Fruit fly (Drosophila melanogaster) whole organism, embryonic: ENCODE measurements around the gene Rad17.
A peak's percentile ranks its signal among the peaks of the same experiment; 100 is the strongest.

Experiments
- ATbp ChIP-seq: fragments of 200-800 bp; sonication (Bioruptor generic); optimal IDR thresholded peaks from 2 replicates; lab custom pipeline; 2017; ENCODE audit warnings: missing biosample characterization, mild to moderate bottlenecking, missing genetic modification characterization, missing genetic modification reagents
- Atf6 ChIP-seq: fragments of 200-800 bp; sonication (Bioruptor generic); IDR thresholded peaks from 2 replicates; pipeline ENCODE4 v1.3.6; 2022; ENCODE audit warnings: missing biosample characterization, missing genetic modification characterization
- B-H2 ChIP-seq: fragments of 200-800 bp; sonication (Bioruptor generic); optimal IDR thresholded peaks from 2 replicates; lab custom pipeline; 2018; ENCODE audit warnings: missing biosample characterization, mild to moderate bottlenecking, missing genetic modification characterization
- BtbVII ChIP-seq: fragments of 200-800 bp; sonication (Bioruptor generic); optimal IDR thresholded peaks from 3 replicates; lab custom pipeline; 2017; ENCODE audit warnings: missing biosample characterization, mild to moderate bottlenecking, missing genetic modification characterization
- CG10147 ChIP-seq: fragments of 200-800 bp; sonication (Bioruptor generic); optimal IDR thresholded peaks from 2 replicates; lab custom pipeline; 2019; ENCODE audit warnings: missing biosample characterization, mild to moderate bottlenecking, missing genetic modification characterization, moderate library complexity
- CG11247 ChIP-seq: fragments of 200-800 bp; sonication (Bioruptor generic); IDR thresholded peaks from 2 replicates; pipeline ENCODE4 v1.3.6; 2022; ENCODE audit warnings: missing biosample characterization, missing genetic modification characterization
- CG13775 ChIP-seq: fragments of 200-800 bp; sonication (Bioruptor generic); optimal IDR thresholded peaks from 3 replicates; lab custom pipeline; 2017; ENCODE audit warnings: missing biosample characterization, mild to moderate bottlenecking, missing genetic modification characterization
- CG15011 ChIP-seq: fragments of 200-800 bp; sonication (Bioruptor generic); optimal IDR thresholded peaks from 3 replicates; lab custom pipeline; 2018; ENCODE audit warnings: missing biosample characterization, mild to moderate bottlenecking, missing genetic modification characterization
- CG15479 ChIP-seq: fragments of 200-800 bp; sonication (Bioruptor generic); optimal IDR thresholded peaks from 3 replicates; lab custom pipeline; 2019; ENCODE audit warnings: missing biosample characterization, mild to moderate bottlenecking, missing genetic modification characterization, moderate library complexity
- CG16813 ChIP-seq: fragments of 200-800 bp; sonication (Bioruptor generic); IDR thresholded peaks from 3 replicates; pipeline ENCODE4 v1.3.6; 2022; ENCODE audit warnings: missing biosample characterization, missing genetic modification characterization; ENCODE audit not compliant: partially characterized antibody
- CG2116 ChIP-seq: fragments of 200-800 bp; sonication (Bioruptor generic); optimal IDR thresholded peaks from 3 replicates; lab custom pipeline; 2018; ENCODE audit warnings: missing biosample characterization, mild to moderate bottlenecking, missing genetic modification characterization
- CG2202 ChIP-seq: fragments of 200-800 bp; sonication (Bioruptor generic); optimal IDR thresholded peaks from 2 replicates; lab custom pipeline; 2018; ENCODE audit warnings: missing biosample characterization, mild to moderate bottlenecking, missing genetic modification characterization
- CG2712 ChIP-seq: fragments of 200-800 bp; optimal IDR thresholded peaks from 3 replicates; lab custom pipeline; 2019; ENCODE audit warnings: missing biosample characterization, mild to moderate bottlenecking, missing genetic modification characterization, moderate library complexity
- CG30020 ChIP-seq: fragments of 200-800 bp; optimal IDR thresholded peaks from 2 replicates; lab custom pipeline; 2019; ENCODE audit warnings: missing biosample characterization, mild to moderate bottlenecking, missing genetic modification characterization, moderate library complexity
- CG34224 ChIP-seq: fragments of 200-800 bp; sonication (Bioruptor generic); IDR thresholded peaks from 3 replicates; pipeline ENCODE4 v1.3.6; 2022; ENCODE audit warnings: missing biosample characterization, missing genetic modification characterization; ENCODE audit not compliant: partially characterized antibody
- CG3847 ChIP-seq: fragments of 200-800 bp; sonication (Bioruptor generic); IDR thresholded peaks from 2 replicates; pipeline ENCODE4 v1.3.6; 2022; ENCODE audit warnings: missing biosample characterization, missing genetic modification characterization
- CG6272 ChIP-seq: fragments of 200-800 bp; sonication (Bioruptor generic); IDR thresholded peaks from 2 replicates; pipeline ENCODE4 v1.3.6; 2022; ENCODE audit warnings: missing biosample characterization, missing genetic modification characterization
- CG7928 ChIP-seq: fragments of 200-800 bp; sonication (Bioruptor generic); optimal IDR thresholded peaks from 2 replicates; lab custom pipeline; 2017; ENCODE audit warnings: missing biosample characterization, mild to moderate bottlenecking, missing genetic modification characterization
- CG8290 ChIP-seq, 3 experiments: fragments of 200-800 bp; sonication (Bioruptor generic); optimal IDR thresholded peaks; 2 replicates each; lab custom pipeline; 2016 to 2019; ENCODE audit warnings: missing biosample characterization in 3 of 3, missing genetic modification characterization in 3 of 3, mild to moderate bottlenecking in 2 of 3, moderate library complexity in 1 of 3
- CG8765 ChIP-seq: fragments of 200-800 bp; sonication (Bioruptor generic); IDR thresholded peaks from 2 replicates; pipeline ENCODE4 v1.3.6; 2022; ENCODE audit warnings: missing biosample characterization, missing genetic modification characterization
- CkIIα-i1 ChIP-seq: fragments of 200-800 bp; sonication (Bioruptor generic); IDR thresholded peaks from 2 replicates; pipeline ENCODE4 v1.3.6; 2022; ENCODE audit warnings: missing biosample characterization, missing genetic modification characterization
- CrebB ChIP-seq: fragments of 200-800 bp; sonication (Bioruptor generic); optimal IDR thresholded peaks from 3 replicates; lab custom pipeline; 2018; ENCODE audit warnings: missing biosample characterization, mild to moderate bottlenecking, missing genetic modification characterization
- D ChIP-seq, 2 experiments: fragments of 200-800 bp in 1 of 2; fragments of >200 bp in 1 of 2; sonication (Bioruptor generic) in 1 of 2; optimal IDR thresholded peaks; 2 replicates in 1 of 2; 3 replicates in 1 of 2; lab custom pipeline; 2017; ENCODE audit warnings: mild to moderate bottlenecking in 1 of 2, missing biosample characterization in 1 of 2, missing genetic modification characterization in 1 of 2, missing genetic modification reagents in 1 of 2
- Dad ChIP-seq: fragments of 200-800 bp; sonication (Bioruptor generic); optimal IDR thresholded peaks from 3 replicates; lab custom pipeline; 2016; ENCODE audit warnings: missing biosample characterization, missing genetic modification characterization
- Deaf1 ChIP-seq: fragments of 200-800 bp; optimal IDR thresholded peaks from 3 replicates; lab custom pipeline; 2019; ENCODE audit warnings: missing biosample characterization, mild to moderate bottlenecking, missing genetic modification characterization, moderate library complexity
- HHEX ChIP-seq: fragments of 200-800 bp; sonication (Bioruptor generic); optimal IDR thresholded peaks from 3 replicates; lab custom pipeline; 2017; ENCODE audit warnings: missing biosample characterization, mild to moderate bottlenecking, missing genetic modification characterization, missing genetic modification reagents
- HLH54F ChIP-seq: fragments of 200-800 bp; sonication (Bioruptor generic); optimal IDR thresholded peaks from 3 replicates; lab custom pipeline; 2016; ENCODE audit warnings: missing biosample characterization, missing genetic modification characterization
- Six4 ChIP-seq: fragments of 200-800 bp; sonication (Bioruptor generic); optimal IDR thresholded peaks from 2 replicates; lab custom pipeline; 2016; ENCODE audit warnings: missing biosample characterization, missing genetic modification characterization
- Sox100B ChIP-seq: fragments of 200-800 bp; sonication (Bioruptor generic); optimal IDR thresholded peaks from 3 replicates; lab custom pipeline; 2018; ENCODE audit warnings: missing biosample characterization, mild to moderate bottlenecking, missing genetic modification characterization
- Xrp1 ChIP-seq: fragments of 200-800 bp; sonication (Bioruptor generic); IDR thresholded peaks from 2 replicates; pipeline ENCODE4 v1.3.6; 2022; ENCODE audit warnings: missing biosample characterization, missing genetic modification characterization
- ci ChIP-seq: fragments of 200-800 bp; sonication (Bioruptor generic); IDR thresholded peaks from 3 replicates; pipeline ENCODE4 v1.3.6; 2022; ENCODE audit warnings: missing biosample characterization, missing genetic modification characterization
- dimm ChIP-seq: fragments of 200-800 bp; sonication (Bioruptor generic); IDR thresholded peaks from 2 replicates; pipeline ENCODE4 v1.3.6; 2022; ENCODE audit warnings: missing biosample characterization, missing genetic modification characterization
- fru ChIP-seq: fragments of >200 bp; optimal IDR thresholded peaks from 2 replicates; lab custom pipeline; 2017
- ftz-f1 ChIP-seq: fragments of 200-800 bp; sonication (Bioruptor generic); optimal IDR thresholded peaks from 2 replicates; lab custom pipeline; 2016; ENCODE audit warnings: missing biosample characterization, missing genetic modification characterization
- fu2 ChIP-seq: fragments of 200-800 bp; sonication (Bioruptor generic); optimal IDR thresholded peaks from 2 replicates; lab custom pipeline; 2016; ENCODE audit warnings: missing biosample characterization, missing genetic modification characterization
- gcm ChIP-seq: fragments of 200-800 bp; sonication (Bioruptor generic); optimal IDR thresholded peaks from 2 replicates; lab custom pipeline; 2019; ENCODE audit warnings: missing biosample characterization, mild to moderate bottlenecking, missing genetic modification characterization, moderate library complexity
- hb ChIP-seq: fragments of 200-800 bp; sonication (Bioruptor generic); IDR thresholded peaks from 3 replicates; pipeline ENCODE4 v1.3.6; 2022; ENCODE audit warnings: missing biosample characterization, missing genetic modification characterization; ENCODE audit not compliant: partially characterized antibody
- mld ChIP-seq: fragments of 200-800 bp; sonication (Bioruptor generic); IDR thresholded peaks from 3 replicates; pipeline ENCODE4 v1.3.6; 2022; ENCODE audit warnings: missing biosample characterization, missing genetic modification characterization; ENCODE audit not compliant: partially characterized antibody
- prd ChIP-seq, 3 experiments: fragments of >200 bp in 2 of 3; fragments of 200-800 bp in 1 of 3; sonication (Bioruptor generic) in 1 of 3; optimal IDR thresholded peaks in 2 of 3; IDR thresholded peaks in 1 of 3; 2 replicates in 2 of 3; 3 replicates in 1 of 3; pipeline versions ENCODE4 v1.3.6 to Lab custom; 2017 to 2022; ENCODE audit warnings: missing biosample characterization in 1 of 3, missing genetic modification characterization in 1 of 3
- pros ChIP-seq: fragments of 200-800 bp; sonication (Bioruptor generic); optimal IDR thresholded peaks from 3 replicates; lab custom pipeline; 2019; ENCODE audit warnings: missing biosample characterization, mild to moderate bottlenecking, missing genetic modification characterization, moderate library complexity
- sens ChIP-seq: fragments of 200-800 bp; sonication (Bioruptor generic); peaks from one replicate; lab custom pipeline; 2016; ENCODE audit warnings: missing biosample characterization, missing genetic modification characterization
- stwl ChIP-seq: fragments of 200-800 bp; sonication (Bioruptor generic); optimal IDR thresholded peaks from 3 replicates; lab custom pipeline; 2018; ENCODE audit warnings: missing biosample characterization, mild to moderate bottlenecking, missing genetic modification characterization, moderate library complexity
- tll ChIP-seq, 2 experiments: fragments of 200-800 bp in 1 of 2; fragments of >200 bp in 1 of 2; sonication (Bioruptor generic) in 1 of 2; optimal IDR thresholded peaks; 2 replicates each; lab custom pipeline; 2017 to 2019; ENCODE audit warnings: missing biosample characterization in 2 of 2, missing genetic modification characterization in 2 of 2, mild to moderate bottlenecking in 1 of 2, moderate library complexity in 1 of 2
- vvl ChIP-seq: fragments of 200-800 bp; sonication (Bioruptor generic); IDR thresholded peaks from 2 replicates; pipeline ENCODE4 v1.3.6; 2022; ENCODE audit warnings: missing biosample characterization, missing genetic modification characterization
- zen ChIP-seq: fragments of 200-800 bp; sonication (Bioruptor generic); optimal IDR thresholded peaks from 3 replicates; lab custom pipeline; 2018; ENCODE audit warnings: missing biosample characterization, mild to moderate bottlenecking, missing genetic modification characterization, moderate library complexity
- zf30C ChIP-seq: fragments of 200-800 bp; sonication (Bioruptor generic); optimal IDR thresholded peaks from 3 replicates; lab custom pipeline; 2018; ENCODE audit warnings: missing biosample characterization, mild to moderate bottlenecking, missing genetic modification characterization
- zfh1 ChIP-seq: fragments of 200-800 bp; sonication (Bioruptor generic); IDR thresholded peaks from 3 replicates; pipeline ENCODE4 v1.3.6; 2022; ENCODE audit warnings: missing biosample characterization, missing genetic modification characterization

Rad17 gene

dm6 chr3R:14679381-14680111 is 16.5 kb upstream of the Rad17 start:
- peak; percentile 57 for TF ChIP-seq CG15479 (GFP tag; lab: Kevin White, UChicago)
- TF ChIP-seq CG8290 (GFP tag; optimal IDR thresholded peaks at IDR 0.05; lab: Kevin White, UChicago) = no peak
- TF ChIP-seq CG8290 (tag; optimal IDR thresholded peaks at IDR 0.05; lab: Kevin White, UChicago) = no peak
- TF ChIP-seq CkIIα-i1 (GFP tag; lab: Robert Waterston, UW) = no peak
- TF ChIP-seq dimm = no peak
- no peak for TF ChIP-seq Six4 (GFP tag; lab: Kevin White, UChicago)
- peak; percentile 54 for TF ChIP-seq pros (GFP tag; lab: Kevin White, UChicago)
- TF ChIP-seq HLH54F = no peak
- peak; percentile 55; the same call in 1 of the 2 replicates for TF ChIP-seq Xrp1 (GFP tag; lab: Robert Waterston, UW)
- no peak for TF ChIP-seq prd (optimal IDR thresholded peaks at IDR 0.05; lab: Kevin White, UChicago)
- TF ChIP-seq prd (GFP tag; IDR thresholded peaks at IDR 0.05; lab: Robert Waterston, UW) = peak; percentile 76
- no peak for TF ChIP-seq HHEX (GFP tag; lab: Kevin White, UChicago)
- peak; percentile 96 for TF ChIP-seq D (optimal IDR thresholded peaks at IDR 0.05; lab: Kevin White, UChicago)
- no peak for TF ChIP-seq D (GFP tag; optimal IDR thresholded peaks at IDR 0.05; lab: Kevin White, UChicago)
- no peak for TF ChIP-seq ci (GFP tag; lab: Robert Waterston, UW)
- 0 out of 3 replicates have a peak, but pooled peaks have one; percentile 6 for TF ChIP-seq zfh1 (GFP tag; lab: Robert Waterston, UW)
- TF ChIP-seq zf30C = peak; percentile 61
- TF ChIP-seq CG7928 (GFP tag; lab: Kevin White, UChicago) = no peak
- TF ChIP-seq hb (GFP tag; lab: Robert Waterston, UW) = no peak
- no peak for TF ChIP-seq CG11247
- no peak for TF ChIP-seq gcm (GFP tag; lab: Kevin White, UChicago)
- no peak for TF ChIP-seq CG2712 (tag; lab: Kevin White, UChicago)
- peak; percentile 67 for TF ChIP-seq zen (tag; lab: Kevin White, UChicago)
- TF ChIP-seq Atf6 (GFP tag; lab: Robert Waterston, UW) = no peak
- TF ChIP-seq CG3847 (GFP tag; lab: Robert Waterston, UW) = no peak
- TF ChIP-seq tll (GFP tag; optimal IDR thresholded peaks at IDR 0.05; lab: Kevin White, UChicago) = peak in 1 of 2 experiments; percentile 100
- no peak for TF ChIP-seq CG30020
- TF ChIP-seq CG8765 (GFP tag; lab: Robert Waterston, UW) = peak; percentile 40; the same call in 1 of the 2 replicates
- TF ChIP-seq, all 482 proteins: peak for 10

- no peak for TF ChIP-seq Deaf1 (tag; lab: Kevin White, UChicago)
- no peak for TF ChIP-seq fu2 (GFP tag; lab: Kevin White, UChicago)
- TF ChIP-seq CG2202 (tag; lab: Kevin White, UChicago) = no peak
- no peak for TF ChIP-seq fru
- no peak for TF ChIP-seq vvl (GFP tag; lab: Robert Waterston, UW)
- no peak for TF ChIP-seq CrebB (tag; lab: Kevin White, UChicago)
- TF ChIP-seq B-H2 = no peak
- peak; percentile 27 for TF ChIP-seq sens
- TF ChIP-seq, all 482 proteins: peak for 1
These were observed 14.8 kb upstream of the Rad17 start for dm6 chr3R:14677814-14678213.

dm6 chr3R:14677065-14677464 is 14.1 kb upstream of the Rad17 start:
- no peak for TF ChIP-seq CG6272 (GFP tag; lab: Robert Waterston, UW)
- no peak for TF ChIP-seq Sox100B (GFP tag; lab: Kevin White, UChicago)
- no peak for TF ChIP-seq ftz-f1
- TF ChIP-seq CG15011 (GFP tag; lab: Kevin White, UChicago) = no peak
- TF ChIP-seq CG34224 (GFP tag; lab: Robert Waterston, UW) = no peak
- TF ChIP-seq CG2116 (GFP tag; lab: Kevin White, UChicago) = peak; percentile 22
- TF ChIP-seq zen (tag; lab: Kevin White, UChicago) = no peak
- no peak for TF ChIP-seq CG16813
- no peak for TF ChIP-seq ATbp (GFP tag; lab: Kevin White, UChicago)
- no peak for TF ChIP-seq Dad (GFP tag; lab: Kevin White, UChicago)
- no peak for TF ChIP-seq CG10147 (GFP tag; lab: Kevin White, UChicago)
- TF ChIP-seq CG13775 (GFP tag; lab: Kevin White, UChicago) = no peak
- no peak for TF ChIP-seq mld
- peak; percentile 5 for TF ChIP-seq stwl (tag; lab: Kevin White, UChicago)
- no peak for TF ChIP-seq BtbVII (GFP tag; lab: Kevin White, UChicago)
